Fruit fly (Drosophila melanogaster): Measurements from ENCODE around the gene U2af38.

U2af38 gene

DNA sequence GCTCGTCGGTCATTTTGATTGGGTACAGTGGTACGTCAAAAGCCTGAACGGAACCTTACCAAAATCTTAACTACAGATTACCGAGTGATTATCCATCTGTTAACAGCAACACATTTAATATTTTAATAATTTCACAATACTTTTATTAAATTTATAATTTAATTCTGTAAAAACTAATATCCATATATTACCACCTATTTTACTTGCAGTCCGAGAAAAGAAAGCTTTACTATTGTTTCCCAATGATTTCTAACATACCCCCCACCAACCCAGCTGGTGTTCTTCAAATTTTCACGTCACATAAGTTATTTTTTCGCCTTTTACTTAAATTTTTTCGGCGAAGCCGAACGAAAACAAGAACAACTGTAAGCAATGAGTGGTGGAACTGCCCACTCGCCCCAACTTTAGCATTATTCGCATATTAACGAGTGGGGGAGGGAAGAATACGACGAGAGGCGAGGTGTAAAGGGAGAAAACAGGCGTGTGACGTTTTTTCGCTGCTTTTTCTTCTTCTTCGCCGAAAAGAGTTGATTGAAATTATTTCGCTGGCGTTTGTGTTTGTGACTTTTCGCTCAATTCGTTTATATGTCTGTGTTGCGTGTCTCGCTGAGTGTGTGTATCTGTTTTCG, 46.5 kb downstream of the U2af38 start (continued):
- TF ChIP-seq CG17359 (tag; optimal IDR thresholded peaks at IDR 0.05) (peak; percentile 54), CG11723 (GFP tag; optimal IDR thresholded peaks at IDR 0.05) (peak; percentile 29), CG6254 (GFP tag; optimal IDR thresholded peaks at IDR 0.05) (peak; percentile 20), CG6683 (GFP tag; optimal IDR thresholded peaks at IDR 0.05) (peak; percentile 53), CG6854 (GFP tag; optimal IDR thresholded peaks at IDR 0.05) (peak; percentile 54), CG10147 (GFP tag; optimal IDR thresholded peaks at IDR 0.05) (peak; percentile 44), tio (GFP tag; optimal IDR thresholded peaks at IDR 0.05) (peak; percentile 33), CTCF (GFP tag; optimal IDR thresholded peaks at IDR 0.05) (no peak), en (GFP tag; optimal IDR thresholded peaks at IDR 0.05) (no peak), CG1603 (tag; optimal IDR thresholded peaks at IDR 0.05) (no peak), phol (tag; optimal IDR thresholded peaks at IDR 0.05) (peak; percentile 49), klu (GFP tag; IDR thresholded peaks at IDR 0.05) (peak; percentile 42), trem (tag; optimal IDR thresholded peaks at IDR 0.05) (peak; percentile 60), CG5180 (GFP tag; optimal IDR thresholded peaks at IDR 0.05) (peak; percentile 16), CG17829 (tag; optimal IDR thresholded peaks at IDR 0.05) (peak; percentile 54), CG8388 (GFP tag; optimal IDR thresholded peaks at IDR 0.05) (peak; percentile 29), CG11398 (GFP tag; optimal IDR thresholded peaks at IDR 0.05) (no peak), wek (GFP tag; optimal IDR thresholded peaks at IDR 0.05) (no peak), Sox102F (GFP tag; optimal IDR thresholded peaks at IDR 0.05) (peak; percentile 52), CG10654 (GFP tag; optimal IDR thresholded peaks at IDR 0.05) (peak; percentile 22), Fer3 (tag; optimal IDR thresholded peaks at IDR 0.05) (peak; percentile 46), CG4854 (GFP tag; optimal IDR thresholded peaks at IDR 0.05) (no peak), abd-A (tag; optimal IDR thresholded peaks at IDR 0.05) (peak; percentile 74), Xrp1 (GFP tag; IDR thresholded peaks at IDR 0.05) (peak; percentile 54), CG12769 (tag; optimal IDR thresholded peaks at IDR 0.05) (peak; percentile 77), CG14667 (GFP tag; IDR thresholded peaks at IDR 0.05) (no peak), Chrac-16 (GFP tag; optimal IDR thresholded peaks at IDR 0.05) (peak; percentile 36), CG3281 (GFP tag; optimal IDR thresholded peaks at IDR 0.05) (peak; percentile 86), BtbVII (GFP tag; optimal IDR thresholded peaks at IDR 0.05) (peak; percentile 75), slp2 (GFP tag; optimal IDR thresholded peaks at IDR 0.05) (no peak), BEAF-32 (GFP tag; optimal IDR thresholded peaks at IDR 0.05) (no peak), Fer1 (GFP tag; optimal IDR thresholded peaks at IDR 0.05) (peak; percentile 69), lab (GFP tag; optimal IDR thresholded peaks at IDR 0.05) (peak; percentile 87), Blimp-1 (GFP tag; optimal IDR thresholded peaks at IDR 0.05) (peak; percentile 43), CG30403 (GFP tag; optimal IDR thresholded peaks at IDR 0.05) (peak; percentile 56), br (optimal IDR thresholded peaks at IDR 0.05) (no peak), CG16779 (GFP tag; IDR thresholded peaks at IDR 0.05) (no peak), al (GFP tag; IDR thresholded peaks at IDR 0.05) (peak; percentile 29; the same call in 1 of the 2 replicates), chinmo (GFP tag; IDR thresholded peaks at IDR 0.05; ENCODE audit: partially characterized antibody) (peak; percentile 91; the same call in 3 of the 4 replicates), bowl (GFP tag; IDR thresholded peaks at IDR 0.05) (no peak), CG1529 (GFP tag; optimal IDR thresholded peaks at IDR 0.05) (no peak), CG10274 (GFP tag; optimal IDR thresholded peaks at IDR 0.05) (peak; percentile 32), Max (GFP tag; optimal IDR thresholded peaks at IDR 0.05) (no peak), HmgD (GFP tag; optimal IDR thresholded peaks at IDR 0.05) (no peak), CG18262 (tag; optimal IDR thresholded peaks at IDR 0.05) (peak; percentile 64), lmd (GFP tag; IDR thresholded peaks at IDR 0.05) (peak; percentile 55; the same call in 1 of the 2 replicates), CG32532 (GFP tag; IDR thresholded peaks at IDR 0.05) (peak; percentile 69), CG4424 (GFP tag; optimal IDR thresholded peaks at IDR 0.05) (peak; percentile 37), az2 (GFP tag; optimal IDR thresholded peaks at IDR 0.05) (peak; percentile 23), tll (GFP tag; optimal IDR thresholded peaks at IDR 0.05) (no peak)
